Worm (Caenorhabditis elegans) whole organism, midembryonic: ENCODE data around the gene tag-153.
A peak's percentile ranks its signal among the peaks of the same experiment; 100 is the strongest.

Experiments used
- T22C8.4 ChIP-seq: fragments of 200-800 bp; sonication (Bioruptor generic); IDR thresholded peaks from 2 replicates; pipeline ENCODE4 v1.3.6; 2022; ENCODE audit warnings: missing genetic modification characterization, missing compliant biosample characterization
- cog-1 ChIP-seq: sonication (generic microtip); optimal IDR thresholded peaks from 2 replicates; lab custom pipeline; 2016; ENCODE audit warnings: missing genetic modification characterization, missing compliant biosample characterization
- flt-1 ChIP-seq: fragments of 200-800 bp; sonication (Bioruptor generic); IDR thresholded peaks from 2 replicates; pipeline ENCODE4 v1.3.6; 2022; ENCODE audit warnings: missing genetic modification characterization, missing compliant biosample characterization
- klf-2 ChIP-seq: fragments of 200-800 bp; sonication (Bioruptor generic); conservative IDR thresholded peaks from 2 replicates; pipeline ENCODE4 v1.3.6; 2022; ENCODE audit warnings: missing genetic modification reagents, missing genetic modification characterization, missing compliant biosample characterization
- med-1 ChIP-seq: sonication (generic microtip); optimal IDR thresholded peaks from 2 replicates; lab custom pipeline; 2017; ENCODE audit warnings: missing genetic modification characterization, mild to moderate bottlenecking, missing compliant biosample characterization, antibody characterized with exemption, missing genetic modification reagents; ENCODE audit not compliant: insufficient read depth
- ref-1 ChIP-seq: fragments of 200-800 bp; sonication (Bioruptor generic); conservative IDR thresholded peaks from 2 replicates; pipeline ENCODE4 v1.3.6; 2022; ENCODE audit warnings: missing genetic modification reagents, missing genetic modification characterization, missing compliant biosample characterization
- tab-1 ChIP-seq: fragments of 200-800 bp; sonication (Bioruptor generic); IDR thresholded peaks from 2 replicates; pipeline ENCODE4 v1.3.6; 2022; ENCODE audit warnings: missing genetic modification characterization, missing compliant biosample characterization
- ztf-23 ChIP-seq: fragments of 200-800 bp; sonication (Bioruptor generic); IDR thresholded peaks from 2 replicates; pipeline ENCODE4 v1.3.6; 2022; ENCODE audit warnings: missing genetic modification reagents, missing genetic modification characterization, missing compliant biosample characterization
- ztf-29 ChIP-seq: fragments of 200-800 bp; sonication (Bioruptor generic); IDR thresholded peaks from 2 replicates; pipeline ENCODE4 v1.3.6; 2022; ENCODE audit warnings: missing genetic modification reagents, missing genetic modification characterization, missing compliant biosample characterization

Gene tag-153

ce11 chrV:9341814-9342213, 18.9 kb downstream of the tag-153 start:
- 0 out of 2 replicates have a peak, but pooled peaks have one; percentile 50 for TF ChIP-seq klf-2 (GFP tag; lab: Robert Waterston, UW)
- TF ChIP-seq flt-1 (GFP tag; lab: Robert Waterston, UW), result peak; percentile 62; the same call in 1 of the 2 replicates
- peak; percentile 49 for TF ChIP-seq ztf-23 (GFP tag; lab: Robert Waterston, UW)

- 0 out of 2 replicates have a peak, but pooled peaks have one; percentile 49 for TF ChIP-seq klf-2 (GFP tag; lab: Robert Waterston, UW)
- TF ChIP-seq T22C8.4 (GFP tag; lab: Robert Waterston, UW), result peak; percentile 28; the same call in 1 of the 2 replicates
- TF ChIP-seq flt-1 (GFP tag; lab: Robert Waterston, UW), result peak; percentile 78; the same call in 1 of the 2 replicates
- TF ChIP-seq ztf-23 (GFP tag; lab: Robert Waterston, UW), result 0 out of 2 replicates have a peak, but pooled peaks have one; percentile 6
Observed at ce11 chrV:9342282-9342681, 19.4 kb downstream of the tag-153 start.

ce11 chrV:9342965-9343628, 20.2 kb downstream of the tag-153 start:
- TF ChIP-seq T22C8.4 (GFP tag; lab: Robert Waterston, UW), result 0 out of 2 replicates have a peak, but pooled peaks have one; percentile 11
- no peak; the same call in 1 of the 2 replicates for TF ChIP-seq flt-1 (GFP tag; lab: Robert Waterston, UW)
- TF ChIP-seq med-1 (GFP tag; lab: Kevin White, UChicago), result no peak
- no peak for TF ChIP-seq ztf-29 (GFP tag; lab: Robert Waterston, UW)
- TF ChIP-seq tab-1, result 0 out of 2 replicates have a peak, but pooled peaks have one; percentile 4
- no peak for TF ChIP-seq klf-2 (GFP tag; lab: Robert Waterston, UW)
- TF ChIP-seq ztf-23 (GFP tag; lab: Robert Waterston, UW), result 0 out of 2 replicates have a peak, but pooled peaks have one; percentile 45
- no peak for TF ChIP-seq cog-1 (tag; lab: Kevin White, UChicago)
- no peak for TF ChIP-seq ref-1 (GFP tag; lab: Robert Waterston, UW)

- TF ChIP-seq ref-1 (GFP tag; lab: Robert Waterston, UW) (peak; percentile 86; the same call in 1 of the 2 replicates), ztf-29 (GFP tag; lab: Robert Waterston, UW) (peak; percentile 77), ztf-23 (GFP tag; lab: Robert Waterston, UW) (peak; percentile 87), flt-1 (GFP tag; lab: Robert Waterston, UW) (peak; percentile 90), klf-2 (GFP tag; lab: Robert Waterston, UW) (0 out of 2 replicates have a peak, but pooled peaks have one; percentile 14), cog-1 (tag; lab: Kevin White, UChicago) (peak; percentile 100), med-1 (GFP tag; lab: Kevin White, UChicago) (no peak), tab-1 (no peak; the same call in 1 of the 2 replicates), T22C8.4 (GFP tag; lab: Robert Waterston, UW) (0 out of 2 replicates have a peak, but pooled peaks have one; percentile 15)
Observed at ce11 chrV:9343629-9344624, 21.0 kb downstream of the tag-153 start, which contains the start of gene tos-1. TSS of gene tos-1 (minus strand) at chrV:9344203.

DNA sequence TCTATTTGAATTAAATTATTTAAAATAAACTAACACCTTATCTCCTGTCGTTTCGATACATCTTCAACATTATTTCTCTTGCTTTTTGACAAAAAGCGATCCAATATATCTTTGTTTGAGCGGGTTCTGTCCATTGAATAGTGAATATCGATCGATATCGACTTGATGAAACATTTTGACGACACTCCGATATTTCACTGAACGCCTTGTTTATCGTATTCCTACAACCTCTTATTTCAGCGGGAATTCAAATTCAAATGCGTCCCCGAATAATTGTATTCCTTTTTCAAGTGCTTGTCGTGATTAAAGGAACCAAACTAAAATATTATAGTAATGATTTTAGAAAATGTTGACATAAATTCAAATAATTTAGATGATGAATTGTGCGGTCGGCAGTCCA, 23.9 kb downstream of the tag-153 start, which contains the start of the genes K07B1.7 and try-5:
K07B1.7 (minus strand) TSS at position 159 of the 400 bp plus-strand sequence.
try-5 (plus strand) TSS at position 241 of the 400 bp plus-strand sequence.
- TF ChIP-seq cog-1 (tag; lab: Kevin White, UChicago) (no peak), ztf-23 (GFP tag; lab: Robert Waterston, UW) (no peak), T22C8.4 (GFP tag; lab: Robert Waterston, UW) (peak; percentile 91), tab-1 (no peak)

DNA sequence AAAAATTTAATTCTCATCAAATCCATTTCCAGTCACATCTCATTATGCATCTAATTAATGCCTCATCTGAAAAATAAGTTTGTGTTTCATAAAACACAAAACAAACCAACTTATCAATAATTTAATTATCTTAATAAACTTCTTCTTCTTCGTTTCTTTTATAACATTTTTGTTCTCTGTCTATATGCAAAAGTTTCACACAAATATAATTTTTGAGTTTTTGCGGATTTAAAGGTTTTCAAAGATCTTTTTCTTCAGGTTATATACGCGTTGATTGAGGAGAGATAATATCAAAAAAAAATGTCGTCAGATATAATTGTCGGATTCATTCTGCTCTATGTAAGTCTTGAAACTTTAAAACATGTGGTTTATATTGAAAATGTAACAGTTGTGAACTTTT, 26.8 kb downstream of the tag-153 start, which contains the start of gene srx-47:
srx-47 (plus strand) TSS at position 301 of the 400 bp plus-strand sequence.
- TF ChIP-seq tab-1, result no peak
- no peak for TF ChIP-seq T22C8.4 (GFP tag; lab: Robert Waterston, UW)
- no peak for TF ChIP-seq ref-1 (GFP tag; lab: Robert Waterston, UW)
- no peak for TF ChIP-seq ztf-29 (GFP tag; lab: Robert Waterston, UW)
- no peak for TF ChIP-seq med-1 (GFP tag; lab: Kevin White, UChicago)
- no peak for TF ChIP-seq ztf-23 (GFP tag; lab: Robert Waterston, UW)
- no peak for TF ChIP-seq cog-1 (tag; lab: Kevin White, UChicago)
- TF ChIP-seq klf-2 (GFP tag; lab: Robert Waterston, UW), result no peak
- TF ChIP-seq flt-1 (GFP tag; lab: Robert Waterston, UW), result no peak

DNA sequence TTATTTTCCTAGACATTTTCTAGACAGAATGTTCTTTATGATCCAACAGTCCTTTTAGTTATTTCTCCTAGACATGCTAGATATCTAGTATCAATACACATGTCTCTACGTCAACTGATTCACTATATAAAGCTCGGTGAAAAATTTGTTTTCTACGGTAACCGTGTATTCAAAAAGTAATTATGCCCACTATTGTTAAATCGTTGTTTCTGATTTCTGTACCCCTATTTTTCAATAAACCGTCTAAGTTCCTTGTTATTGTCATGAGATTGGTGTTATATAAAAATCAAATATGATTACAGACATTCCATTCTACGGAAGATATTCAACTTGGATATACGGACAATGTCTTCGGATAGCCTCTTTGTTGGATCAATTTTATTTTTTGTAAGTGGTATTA, 30.1 kb downstream of the tag-153 start, which contains the start of gene srx-46:
srx-46 (plus strand) TSS at position 301 of the 400 bp plus-strand sequence.
- TF ChIP-seq tab-1 (no peak), ztf-23 (GFP tag; lab: Robert Waterston, UW) (no peak), klf-2 (GFP tag; lab: Robert Waterston, UW) (no peak), flt-1 (GFP tag; lab: Robert Waterston, UW) (no peak), ref-1 (GFP tag; lab: Robert Waterston, UW) (no peak), T22C8.4 (GFP tag; lab: Robert Waterston, UW) (no peak), med-1 (GFP tag; lab: Kevin White, UChicago) (no peak), cog-1 (tag; lab: Kevin White, UChicago) (no peak), ztf-29 (GFP tag; lab: Robert Waterston, UW) (no peak)

ce11 chrV:9355371-9355770, 32.5 kb downstream of the tag-153 start, which contains the start of gene ttr-40:
TSS of gene ttr-40 (minus strand) at chrV:9355471.
- TF ChIP-seq T22C8.4 (GFP tag; lab: Robert Waterston, UW), result no peak
- no peak for TF ChIP-seq tab-1
- no peak for TF ChIP-seq flt-1 (GFP tag; lab: Robert Waterston, UW)
- TF ChIP-seq ztf-23 (GFP tag; lab: Robert Waterston, UW), result no peak
- TF ChIP-seq ztf-29 (GFP tag; lab: Robert Waterston, UW), result no peak
- no peak for TF ChIP-seq ref-1 (GFP tag; lab: Robert Waterston, UW)
- no peak for TF ChIP-seq cog-1 (tag; lab: Kevin White, UChicago)
- no peak for TF ChIP-seq med-1 (GFP tag; lab: Kevin White, UChicago)
